Worm (Caenorhabditis elegans) whole organism, L1 larva: Measurements from ENCODE around the gene hpk-1.

ENCODE experiments used
- F16B12.6 ChIP-seq: fragments of 150-350 bp; optimal IDR thresholded peaks from 2 replicates; lab custom pipeline; 2014; ENCODE audit warnings: missing biosample characterization, missing genetic modification characterization
- aha-1 ChIP-seq: fragments of 150-350 bp; optimal IDR thresholded peaks from 2 replicates; lab custom pipeline; 2014; ENCODE audit warnings: missing biosample characterization, missing genetic modification characterization
- aly-2 ChIP-seq: fragments of 150-350 bp; optimal IDR thresholded peaks from 2 replicates; lab custom pipeline; 2014; ENCODE audit warnings: missing biosample characterization, missing genetic modification characterization
- ceh-88 ChIP-seq: fragments of 200-800 bp; sonication (Bioruptor generic); IDR thresholded peaks from 2 replicates; pipeline ENCODE4 v1.3.6; 2022; ENCODE audit warnings: missing genetic modification characterization, missing compliant biosample characterization
- dpl-1 ChIP-seq, 3 experiments: fragments of 150-350 bp in 2 of 3; sonication (generic microtip) in 1 of 3; optimal IDR thresholded peaks; 2 replicates each; lab custom pipeline; 2014 to 2017; ENCODE audit warnings: missing biosample characterization in 3 of 3, missing genetic modification characterization in 3 of 3, missing genetic modification reagents in 3 of 3
- dsc-1 ChIP-seq: sonication (generic microtip); optimal IDR thresholded peaks from 2 replicates; lab custom pipeline; 2016; ENCODE audit warnings: mild to moderate bottlenecking, missing genetic modification characterization, missing compliant biosample characterization
- efl-1 ChIP-seq, 4 experiments: fragments of 150-350 bp; optimal IDR thresholded peaks in 3 of 4; peaks in 1 of 4; 1 replicate in 1 of 4; 2 replicates in 3 of 4; lab custom pipeline; 2014; ENCODE audit warnings: missing biosample characterization in 2 of 4, missing genetic modification characterization in 2 of 4, missing genetic modification reagents in 2 of 4
- efl-3 ChIP-seq: fragments of 200-800 bp; sonication (Bioruptor generic); optimal IDR thresholded peaks from 2 replicates; lab custom pipeline; 2018; ENCODE audit warnings: mild to moderate bottlenecking, missing genetic modification characterization, missing compliant biosample characterization
- egl-27 ChIP-seq, 2 experiments: fragments of 150-350 bp in 1 of 2; sonication (generic microtip); optimal IDR thresholded peaks; 3 replicates each; lab custom pipeline; 2017 to 2018; ENCODE audit warnings: missing biosample characterization in 2 of 2, missing genetic modification characterization in 2 of 2, missing genetic modification reagents in 2 of 2
- ets-5 ChIP-seq: fragments of 200-800 bp; sonication (Bioruptor generic); IDR thresholded peaks from 2 replicates; pipeline ENCODE4 v1.3.6; 2022; ENCODE audit warnings: missing genetic modification characterization, missing compliant biosample characterization
- hlh-17 ChIP-seq: fragments of 200-800 bp; sonication (Bioruptor generic); optimal IDR thresholded peaks from 2 replicates; lab custom pipeline; 2018; ENCODE audit warnings: missing genetic modification characterization, mild to moderate bottlenecking, missing compliant biosample characterization, moderate library complexity, borderline replicate concordance
- hlh-4 ChIP-seq: sonication (generic microtip); optimal IDR thresholded peaks from 2 replicates; lab custom pipeline; 2016; ENCODE audit warnings: mild to moderate bottlenecking, missing genetic modification characterization, missing compliant biosample characterization
- hpl-2 ChIP-seq: fragments of 150-350 bp; optimal IDR thresholded peaks from 2 replicates; lab custom pipeline; 2014; ENCODE audit warnings: missing biosample characterization, missing genetic modification reagents, missing genetic modification characterization
- irx-1 ChIP-seq: sonication (generic microtip); optimal IDR thresholded peaks from 2 replicates; lab custom pipeline; 2016; ENCODE audit warnings: missing genetic modification characterization, missing compliant biosample characterization
- lin-13 ChIP-seq: fragments of 150-350 bp; optimal IDR thresholded peaks from 2 replicates; lab custom pipeline; 2014; ENCODE audit warnings: missing biosample characterization, missing genetic modification reagents, missing genetic modification characterization
- lin-14 ChIP-seq: fragments of 200-800 bp; sonication (Bioruptor generic); optimal IDR thresholded peaks from 2 replicates; lab custom pipeline; 2018; ENCODE audit warnings: mild to moderate bottlenecking, missing genetic modification characterization, moderate library complexity, missing compliant biosample characterization
- lin-15B ChIP-seq: fragments of 150-350 bp; sonication (generic microtip); optimal IDR thresholded peaks from 3 replicates; lab custom pipeline; 2014; ENCODE audit warnings: missing biosample characterization, missing genetic modification characterization
- lin-39 ChIP-seq: fragments of 150-350 bp; optimal IDR thresholded peaks from 2 replicates; lab custom pipeline; 2014; ENCODE audit warnings: missing biosample characterization, missing genetic modification reagents, missing genetic modification characterization
- lir-3 ChIP-seq: sonication (generic microtip); optimal IDR thresholded peaks from 2 replicates; lab custom pipeline; 2016; ENCODE audit warnings: mild to moderate bottlenecking, missing genetic modification characterization, moderate library complexity, missing compliant biosample characterization; ENCODE audit not compliant: poor library complexity
- lsy-2 ChIP-seq, 2 experiments: fragments of 150-350 bp; optimal IDR thresholded peaks; 2 replicates each; lab custom pipeline; 2014; ENCODE audit warnings: missing biosample characterization in 2 of 2, missing genetic modification characterization in 2 of 2
- mdl-1 ChIP-seq, 2 experiments: fragments of 150-350 bp; optimal IDR thresholded peaks; 2 replicates each; lab custom pipeline; 2014 to 2017; ENCODE audit warnings: missing biosample characterization in 2 of 2, missing genetic modification characterization in 2 of 2, inconsistent platforms in 1 of 2
- mep-1 ChIP-seq: fragments of 150-350 bp; optimal IDR thresholded peaks from 2 replicates; lab custom pipeline; 2014; ENCODE audit warnings: missing biosample characterization, missing genetic modification characterization
- nhr-11 ChIP-seq: fragments of 150-350 bp; optimal IDR thresholded peaks from 2 replicates; lab custom pipeline; 2014; ENCODE audit warnings: missing biosample characterization, missing genetic modification characterization
- nhr-19 ChIP-seq: fragments of 200-800 bp; sonication (Bioruptor generic); conservative IDR thresholded peaks from 2 replicates; pipeline ENCODE4 v1.3.6; 2022; ENCODE audit warnings: missing genetic modification characterization, missing compliant biosample characterization
- nhr-20 ChIP-seq: sonication (generic microtip); optimal IDR thresholded peaks from 2 replicates; lab custom pipeline; 2016; ENCODE audit warnings: mild to moderate bottlenecking, missing genetic modification characterization, missing compliant biosample characterization
- nhr-237 ChIP-seq: fragments of 150-350 bp; optimal IDR thresholded peaks from 2 replicates; lab custom pipeline; 2014; ENCODE audit warnings: missing biosample characterization, missing genetic modification characterization
- nhr-28 ChIP-seq: fragments of 150-350 bp; optimal IDR thresholded peaks from 2 replicates; lab custom pipeline; 2014; ENCODE audit warnings: missing biosample characterization, missing genetic modification characterization
- nhr-77 ChIP-seq: fragments of 150-350 bp; optimal IDR thresholded peaks from 2 replicates; lab custom pipeline; 2014; ENCODE audit warnings: missing biosample characterization, missing genetic modification characterization
- nhr-84 ChIP-seq: sonication (generic microtip); optimal IDR thresholded peaks from 2 replicates; lab custom pipeline; 2017; ENCODE audit warnings: missing biosample characterization, missing genetic modification characterization
- nhr-85 ChIP-seq: sonication (generic microtip); peaks from one replicate; lab custom pipeline; 2016; ENCODE audit warnings: missing genetic modification characterization, inconsistent platforms, missing compliant biosample characterization
- nhr-90 ChIP-seq: sonication (generic microtip); optimal IDR thresholded peaks from 2 replicates; lab custom pipeline; 2016; ENCODE audit warnings: mild to moderate bottlenecking, missing genetic modification characterization, missing compliant biosample characterization; ENCODE audit not compliant: poor library complexity
- pag-3 ChIP-seq: sonication (generic microtip); optimal IDR thresholded peaks from 2 replicates; lab custom pipeline; 2017; ENCODE audit warnings: missing genetic modification characterization, mild to moderate bottlenecking, missing compliant biosample characterization, antibody characterized with exemption, borderline replicate concordance; ENCODE audit not compliant: insufficient read depth
- pqm-1 ChIP-seq: sonication (generic microtip); optimal IDR thresholded peaks from 3 replicates; lab custom pipeline; 2017; ENCODE audit warnings: missing biosample characterization, missing genetic modification characterization
- rnt-1 ChIP-seq: sonication (generic microtip); optimal IDR thresholded peaks from 2 replicates; lab custom pipeline; 2016; ENCODE audit warnings: mild to moderate bottlenecking, missing genetic modification characterization, moderate library complexity, missing compliant biosample characterization
- snpc-4 ChIP-seq: fragments of 150-350 bp; optimal IDR thresholded peaks from 2 replicates; lab custom pipeline; 2014; ENCODE audit warnings: missing biosample characterization, missing genetic modification characterization
- snu-23 ChIP-seq: sonication (generic microtip); optimal IDR thresholded peaks from 2 replicates; lab custom pipeline; 2016; ENCODE audit warnings: missing genetic modification characterization, missing compliant biosample characterization
- sptf-1 ChIP-seq: fragments of 150-350 bp; optimal IDR thresholded peaks from 2 replicates; lab custom pipeline; 2014; ENCODE audit warnings: missing biosample characterization, missing genetic modification characterization
- swsn-7 ChIP-seq: sonication (generic microtip); optimal IDR thresholded peaks from 2 replicates; lab custom pipeline; 2016; ENCODE audit warnings: missing genetic modification characterization, missing compliant biosample characterization
- tbx-2 ChIP-seq: sonication (generic microtip); optimal IDR thresholded peaks from 2 replicates; lab custom pipeline; 2016; ENCODE audit warnings: missing genetic modification characterization, missing compliant biosample characterization
- tlp-1 ChIP-seq: fragments of 150-350 bp; optimal IDR thresholded peaks from 2 replicates; lab custom pipeline; 2014; ENCODE audit warnings: missing biosample characterization, missing genetic modification characterization
- unc-30 ChIP-seq: sonication (generic microtip); optimal IDR thresholded peaks from 2 replicates; lab custom pipeline; 2017; ENCODE audit warnings: missing biosample characterization, missing genetic modification characterization
- unc-86 ChIP-seq: sonication (generic microtip); optimal IDR thresholded peaks from 2 replicates; lab custom pipeline; 2016; ENCODE audit warnings: missing genetic modification characterization, missing compliant biosample characterization
- vab-15 ChIP-seq: sonication (generic microtip); optimal IDR thresholded peaks from 2 replicates; lab custom pipeline; 2017; ENCODE audit warnings: missing genotype, mild to moderate bottlenecking, missing genetic modification characterization, missing compliant biosample characterization
- xbp-1 ChIP-seq: sonication (generic microtip); optimal IDR thresholded peaks from 2 replicates; lab custom pipeline; 2016; ENCODE audit warnings: missing genetic modification characterization, missing compliant biosample characterization
- zag-1 ChIP-seq: fragments of 150-350 bp; optimal IDR thresholded peaks from 2 replicates; lab custom pipeline; 2014; ENCODE audit warnings: missing biosample characterization, missing genetic modification characterization
- ztf-11 ChIP-seq, 2 experiments: sonication (generic microtip); optimal IDR thresholded peaks; 2 replicates each; lab custom pipeline; 2016 to 2017; ENCODE audit warnings: missing genetic modification characterization in 2 of 2, missing biosample characterization in 1 of 2, missing compliant biosample characterization in 1 of 2

The hpk-1 gene

DNA sequence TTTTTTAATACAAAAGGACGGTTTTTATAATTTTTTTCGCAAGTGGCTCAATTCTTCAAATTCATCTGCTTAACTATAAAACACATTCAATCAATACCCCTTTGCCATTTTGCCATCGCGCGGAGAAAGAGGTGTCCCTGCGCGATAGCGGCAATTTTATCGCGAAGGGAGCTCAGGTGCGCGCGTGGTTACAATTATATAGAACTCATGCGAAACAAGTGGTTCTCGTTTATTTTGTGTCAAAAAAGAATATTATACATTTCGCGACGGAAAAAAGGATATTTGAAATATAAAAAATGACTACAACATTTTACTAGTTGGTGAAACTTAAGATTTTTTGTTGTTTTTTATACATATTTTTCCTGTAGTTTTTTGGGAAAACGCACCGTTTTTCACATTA, 8.0 kb downstream of the hpk-1 start (continued):
- TF ChIP-seq dsc-1 (tag; lab: Kevin White, UChicago) (peak; percentile 100), lin-14 (GFP tag; lab: Kevin White, UChicago) (peak; percentile 99), nhr-11 (tag; lab: Kevin White, UChicago) (peak; percentile 99), xbp-1 (tag; lab: Kevin White, UChicago) (peak; percentile 98), ztf-11 (tag; optimal IDR thresholded peaks at IDR 0.05; lab: Kevin White, UChicago) (peak; percentile 78 to 99), irx-1 (tag; lab: Kevin White, UChicago) (peak; percentile 100), F16B12.6 (peak; percentile 59), zag-1 (peak; percentile 53), nhr-90 (tag; lab: Kevin White, UChicago) (peak; percentile 99), lir-3 (peak; percentile 94), snpc-4 (tag; lab: Kevin White, UChicago) (peak; percentile 92), unc-86 (tag; lab: Kevin White, UChicago) (peak; percentile 99), nhr-85 (tag; lab: Kevin White, UChicago) (peak; percentile 98), aly-2 (tag; lab: Kevin White, UChicago) (peak; percentile 95), nhr-19 (peak; percentile 99), nhr-77 (tag; lab: Kevin White, UChicago) (peak; percentile 99), vab-15 (tag; lab: Kevin White, UChicago) (peak; percentile 84), egl-27 (tag; optimal IDR thresholded peaks at IDR 0.05; lab: Kevin White, UChicago) (peak; percentile 91 to 93), lin-39 (tag; lab: Kevin White, UChicago) (peak; percentile 99), lin-13 (GFP tag; lab: Kevin White, UChicago) (peak; percentile 97), unc-30 (tag; lab: Kevin White, UChicago) (peak; percentile 80), hlh-17 (no peak), snu-23 (peak; percentile 100), pag-3 (tag; lab: Kevin White, UChicago) (no peak), rnt-1 (tag; lab: Kevin White, UChicago) (peak; percentile 99), dpl-1 (GFP tag; optimal IDR thresholded peaks at IDR 0.05; lab: Kevin White, UChicago) (peak; percentile 56 to 71 (median 61)), mdl-1 (tag; optimal IDR thresholded peaks at IDR 0.05; lab: Kevin White, UChicago) (peak in 1 of 2 experiments; percentile 95), hlh-4 (tag; lab: Kevin White, UChicago) (peak; percentile 89), nhr-20 (tag; lab: Kevin White, UChicago) (peak; percentile 99), aha-1 (tag; lab: Kevin White, UChicago) (peak; percentile 94), nhr-237 (peak; percentile 100), ceh-88 (peak; percentile 98), lin-15B (tag; lab: Kevin White, UChicago) (peak; percentile 46), pqm-1 (tag; lab: Kevin White, UChicago) (peak; percentile 90), efl-3 (GFP tag; lab: Kevin White, UChicago) (peak; percentile 95), lsy-2 (tag; optimal IDR thresholded peaks at IDR 0.05; lab: Kevin White, UChicago) (peak; percentile 93 to 96), ets-5 (GFP tag; lab: Robert Waterston, UW) (peak; percentile 92; the same call in 1 of the 2 replicates), nhr-84 (tag; lab: Kevin White, UChicago) (no peak), swsn-7 (tag; lab: Kevin White, UChicago) (peak; percentile 99), sptf-1 (no peak), mep-1 (tag; lab: Kevin White, UChicago) (peak; percentile 100), nhr-28 (tag; lab: Kevin White, UChicago) (peak; percentile 15), efl-1 (optimal IDR thresholded peaks at IDR 0.05; lab: Kevin White, UChicago) (peak; percentile 86 to 90), efl-1 (GFP tag; optimal IDR thresholded peaks at IDR 0.05 in 1 of 2; lab: Kevin White, UChicago) (peak; percentile 46 to 97), hpl-2 (peak; percentile 95), tbx-2 (tag; lab: Kevin White, UChicago) (peak; percentile 100), tlp-1 (tag; lab: Kevin White, UChicago) (no peak)
